Worm (Caenorhabditis elegans) whole organism, young adult: ENCODE data around the gene cyp-14A1.
A peak's percentile ranks its signal among the peaks of the same experiment; 100 is the strongest.

Experiments
- B0035.1 ChIP-seq: sonication (generic microtip); optimal IDR thresholded peaks from 2 replicates; lab custom pipeline; 2016; ENCODE audit warnings: missing genetic modification characterization, mild to moderate bottlenecking, missing compliant biosample characterization, missing genotype, missing genetic modification reagents
- D2030.7 ChIP-seq: fragments of 200-800 bp; sonication (Bioruptor generic); IDR thresholded peaks from 2 replicates; pipeline ENCODE4 v1.3.6; 2022; ENCODE audit warnings: missing genetic modification reagents, missing genetic modification characterization, missing compliant biosample characterization
- F23B12.7 ChIP-seq: sonication (generic microtip); optimal IDR thresholded peaks from 2 replicates; lab custom pipeline; 2017; ENCODE audit warnings: missing genetic modification characterization, mild to moderate bottlenecking, missing compliant biosample characterization, antibody characterized with exemption, moderate library complexity; ENCODE audit not compliant: insufficient read depth
- F33H1.4 ChIP-seq: fragments of 200-800 bp; sonication (Bioruptor generic); IDR thresholded peaks from 2 replicates; pipeline ENCODE4 v1.3.6; 2022; ENCODE audit warnings: missing genetic modification reagents, missing genetic modification characterization, missing compliant biosample characterization
- F39B2.1 ChIP-seq: fragments of 200-800 bp; sonication (Bioruptor generic); IDR thresholded peaks from 2 replicates; pipeline ENCODE4 v1.3.6; 2022; ENCODE audit warnings: missing genetic modification reagents, missing genetic modification characterization, missing compliant biosample characterization
- F49E8.2 ChIP-seq: sonication (generic microtip); optimal IDR thresholded peaks from 3 replicates; lab custom pipeline; 2017; ENCODE audit warnings: missing genetic modification characterization, mild to moderate bottlenecking, missing compliant biosample characterization, antibody characterized with exemption, moderate library complexity; ENCODE audit not compliant: insufficient read depth
- F57A8.1 ChIP-seq: fragments of 200-800 bp; sonication (Bioruptor generic); optimal IDR thresholded peaks from 2 replicates; lab custom pipeline; 2018; ENCODE audit warnings: mild to moderate bottlenecking, missing genetic modification characterization, moderate library complexity, missing compliant biosample characterization
- F57C9.4 ChIP-seq: sonication (generic microtip); optimal IDR thresholded peaks from 2 replicates; lab custom pipeline; 2017; ENCODE audit warnings: mild to moderate bottlenecking, missing genetic modification characterization, missing compliant biosample characterization
- K12H6.12 ChIP-seq: fragments of 200-800 bp; sonication (Bioruptor generic); optimal IDR thresholded peaks from 2 replicates; lab custom pipeline; 2018; ENCODE audit warnings: mild to moderate bottlenecking, missing genetic modification characterization, missing compliant biosample characterization
- T07F8.4 ChIP-seq: sonication (generic microtip); optimal IDR thresholded peaks from 2 replicates; lab custom pipeline; 2016; ENCODE audit warnings: mild to moderate bottlenecking, missing genetic modification characterization, moderate library complexity, missing compliant biosample characterization
- T26A5.8 ChIP-seq: sonication (generic microtip); optimal IDR thresholded peaks from 2 replicates; lab custom pipeline; 2016; ENCODE audit warnings: missing genetic modification characterization, missing compliant biosample characterization
- Y53G8AR.9 ChIP-seq: fragments of 200-800 bp; sonication (Bioruptor generic); conservative IDR thresholded peaks from 2 replicates; pipeline ENCODE4 v1.3.6; 2022; ENCODE audit warnings: missing genetic modification reagents, missing genetic modification characterization, missing compliant biosample characterization
- ZK185.1 ChIP-seq: sonication (generic microtip); optimal IDR thresholded peaks from 2 replicates; lab custom pipeline; 2016; ENCODE audit warnings: mild to moderate bottlenecking, missing genetic modification characterization, missing compliant biosample characterization; ENCODE audit not compliant: poor library complexity, severe bottlenecking
- akir-1 ChIP-seq: fragments of 200-800 bp; sonication (Bioruptor generic); optimal IDR thresholded peaks from 2 replicates; lab custom pipeline; 2018; ENCODE audit warnings: mild to moderate bottlenecking, missing genetic modification characterization, moderate library complexity, missing compliant biosample characterization
- ama-1 ChIP-seq, 3 experiments: fragments of 150-350 bp in 1 of 3; sonication (generic microtip) in 2 of 3; optimal IDR thresholded peaks; 2 replicates each; lab custom pipeline; 2014 to 2018; ENCODE audit warnings: missing biosample characterization in 2 of 3, missing genetic modification characterization in 2 of 3, missing genetic modification reagents in 2 of 3
- aptf-2 ChIP-seq: fragments of 200-800 bp; sonication (Bioruptor generic); conservative IDR thresholded peaks from 2 replicates; pipeline ENCODE4 v1.3.6; 2022; ENCODE audit warnings: missing genetic modification reagents, missing genetic modification characterization, missing compliant biosample characterization
- atf-7 ChIP-seq: sonication (generic microtip); optimal IDR thresholded peaks from 2 replicates; lab custom pipeline; 2017; ENCODE audit warnings: mild to moderate bottlenecking, missing genetic modification characterization, missing compliant biosample characterization
- attf-3 ChIP-seq: fragments of 200-800 bp; sonication (Bioruptor generic); conservative IDR thresholded peaks from 2 replicates; pipeline ENCODE4 v1.3.6; 2022; ENCODE audit warnings: missing genetic modification reagents, missing genetic modification characterization, missing compliant biosample characterization
- attf-6 ChIP-seq: fragments of 200-800 bp; sonication (Bioruptor generic); IDR thresholded peaks from 2 replicates; pipeline ENCODE4 v1.3.6; 2022; ENCODE audit warnings: missing genetic modification reagents, missing genetic modification characterization, missing compliant biosample characterization
- bed-1 ChIP-seq: fragments of 200-800 bp; sonication (Bioruptor generic); IDR thresholded peaks from 2 replicates; pipeline ENCODE4 v1.3.6; 2022; ENCODE audit warnings: missing genetic modification reagents, missing genetic modification characterization, missing compliant biosample characterization
- chd-7 ChIP-seq: sonication (generic microtip); optimal IDR thresholded peaks from 2 replicates; lab custom pipeline; 2016; ENCODE audit warnings: mild to moderate bottlenecking, missing genetic modification characterization, moderate library complexity, missing compliant biosample characterization
- egrh-3 ChIP-seq: fragments of 200-800 bp; sonication (Bioruptor generic); IDR thresholded peaks from 2 replicates; pipeline ENCODE4 v1.3.6; 2022; ENCODE audit warnings: missing genetic modification reagents, missing genetic modification characterization, missing compliant biosample characterization
- ets-4 ChIP-seq: fragments of 200-800 bp; sonication (Bioruptor generic); optimal IDR thresholded peaks from 2 replicates; lab custom pipeline; 2018; ENCODE audit warnings: mild to moderate bottlenecking, missing genetic modification characterization, missing compliant biosample characterization
- him-1 ChIP-seq: sonication (generic microtip); optimal IDR thresholded peaks from 2 replicates; lab custom pipeline; 2016; ENCODE audit warnings: missing genotype, missing genetic modification reagents, missing genetic modification characterization, missing compliant biosample characterization
- hlh-26 ChIP-seq: fragments of 200-800 bp; sonication (Bioruptor generic); conservative IDR thresholded peaks from 2 replicates; pipeline ENCODE4 v1.3.6; 2022; ENCODE audit warnings: missing genetic modification reagents, missing genetic modification characterization, missing compliant biosample characterization
- hmg-1.2 ChIP-seq: fragments of 200-800 bp; sonication (Bioruptor generic); IDR thresholded peaks from 2 replicates; pipeline ENCODE4 v1.3.6; 2022; ENCODE audit warnings: missing genetic modification reagents, missing genetic modification characterization, missing compliant biosample characterization
- hrde-1 ChIP-seq: sonication (generic microtip); optimal IDR thresholded peaks from 2 replicates; lab custom pipeline; 2016; ENCODE audit warnings: missing genetic modification characterization, mild to moderate bottlenecking, missing compliant biosample characterization, moderate library complexity, missing genotype, missing genetic modification reagents, borderline replicate concordance
- hsf-1 ChIP-seq: fragments of 200-800 bp; sonication (Bioruptor generic); IDR thresholded peaks from 2 replicates; pipeline ENCODE4 v1.3.6; 2022; ENCODE audit warnings: missing genetic modification reagents, missing genetic modification characterization, missing compliant biosample characterization
- let-607 ChIP-seq, 2 experiments: fragments of 200-800 bp in 1 of 2; sonication (Bioruptor generic) in 1 of 2; sonication (generic microtip) in 1 of 2; optimal IDR thresholded peaks; 2 replicates each; lab custom pipeline; 2016 to 2018; ENCODE audit warnings: mild to moderate bottlenecking in 2 of 2, missing compliant biosample characterization in 2 of 2, missing genetic modification characterization in 2 of 2, moderate library complexity in 2 of 2, missing genotype in 1 of 2
- lin-35 ChIP-seq, 3 experiments: fragments of 150-350 bp in 2 of 3; sonication (generic microtip) in 1 of 3; optimal IDR thresholded peaks; 2 replicates each; lab custom pipeline; 2014 to 2018; ENCODE audit warnings: missing biosample characterization in 3 of 3, missing genetic modification characterization in 3 of 3, missing genetic modification reagents in 3 of 3
- lin-40 ChIP-seq: sonication (generic microtip); optimal IDR thresholded peaks from 2 replicates; lab custom pipeline; 2016; ENCODE audit warnings: missing genetic modification characterization, mild to moderate bottlenecking, missing compliant biosample characterization, missing genotype, missing genetic modification reagents
- lir-1 ChIP-seq: fragments of 200-800 bp; sonication (Bioruptor generic); conservative IDR thresholded peaks from 2 replicates; pipeline ENCODE4 v1.3.6; 2022; ENCODE audit warnings: missing genetic modification reagents, missing genetic modification characterization, missing compliant biosample characterization
- lsy-27 ChIP-seq: sonication (generic microtip); optimal IDR thresholded peaks from 2 replicates; lab custom pipeline; 2017; ENCODE audit warnings: missing genetic modification characterization, mild to moderate bottlenecking, missing compliant biosample characterization, antibody characterized with exemption, missing genotype, borderline replicate concordance; ENCODE audit not compliant: insufficient read depth
- madf-3 ChIP-seq: fragments of 200-800 bp; sonication (Bioruptor generic); IDR thresholded peaks from 2 replicates; pipeline ENCODE4 v1.3.6; 2022; ENCODE audit warnings: missing genetic modification reagents, missing genetic modification characterization, missing compliant biosample characterization
- madf-6 ChIP-seq: fragments of 200-800 bp; sonication (Bioruptor generic); IDR thresholded peaks from 2 replicates; pipeline ENCODE4 v1.3.6; 2022; ENCODE audit warnings: missing genetic modification reagents, missing genetic modification characterization, missing compliant biosample characterization
- pbrm-1 ChIP-seq: fragments of 200-800 bp; sonication (Bioruptor generic); IDR thresholded peaks from 2 replicates; pipeline ENCODE4 v1.3.6; 2022; ENCODE audit warnings: missing genetic modification reagents, missing genetic modification characterization, missing compliant biosample characterization
- pha-4 ChIP-seq: fragments of 150-350 bp; sonication (generic microtip); optimal IDR thresholded peaks from 2 replicates; lab custom pipeline; 2014; ENCODE audit warnings: missing biosample characterization, missing genetic modification reagents, missing genetic modification characterization
- snpc-1.1 ChIP-seq: sonication (generic microtip); optimal IDR thresholded peaks from 2 replicates; lab custom pipeline; 2017; ENCODE audit warnings: missing genetic modification characterization, mild to moderate bottlenecking, missing compliant biosample characterization, antibody characterized with exemption, moderate library complexity, missing genotype, missing genetic modification reagents; ENCODE audit not compliant: insufficient read depth
- snpc-1.3 ChIP-seq: sonication (generic microtip); optimal IDR thresholded peaks from 2 replicates; lab custom pipeline; 2017; ENCODE audit warnings: missing genetic modification characterization, mild to moderate bottlenecking, missing compliant biosample characterization, antibody characterized with exemption, moderate library complexity, missing genotype, missing genetic modification reagents; ENCODE audit not compliant: insufficient read depth
- tbp1 ChIP-seq: fragments of 200-800 bp; sonication (Bioruptor generic); optimal IDR thresholded peaks from 2 replicates; lab custom pipeline; 2018; ENCODE audit warnings: mild to moderate bottlenecking, missing genetic modification characterization, missing compliant biosample characterization
- tlf-1 ChIP-seq: fragments of 200-800 bp; sonication (Bioruptor generic); optimal IDR thresholded peaks from 2 replicates; lab custom pipeline; 2018; ENCODE audit warnings: mild to moderate bottlenecking, missing genetic modification characterization, missing compliant biosample characterization
- xnd-1 ChIP-seq: sonication (generic microtip); optimal IDR thresholded peaks from 2 replicates; lab custom pipeline; 2016; ENCODE audit warnings: missing genotype, missing genetic modification reagents, missing genetic modification characterization, missing compliant biosample characterization
- zfh-2 ChIP-seq: fragments of 200-800 bp; sonication (Bioruptor generic); conservative IDR thresholded peaks from 2 replicates; pipeline ENCODE4 v1.3.6; 2022; ENCODE audit warnings: missing genetic modification reagents, missing genetic modification characterization, missing compliant biosample characterization
- ztf-18 ChIP-seq: sonication (generic microtip); optimal IDR thresholded peaks from 2 replicates; lab custom pipeline; 2016; ENCODE audit warnings: missing genotype, mild to moderate bottlenecking, missing genetic modification characterization, missing compliant biosample characterization
- ztf-26 ChIP-seq: sonication (generic microtip); optimal IDR thresholded peaks from 2 replicates; lab custom pipeline; 2017; ENCODE audit warnings: missing genetic modification characterization, missing compliant biosample characterization

The cyp-14A1 gene

ce11 chrX:13306869-13307446 is 39.8 kb upstream of the cyp-14A1 start (continued):
- TF ChIP-seq K12H6.12 (tag; lab: Kevin White, UChicago) (peak; percentile 85), ets-4 (GFP tag; lab: Kevin White, UChicago) (peak; percentile 63), bed-1 (0 out of 2 replicates have a peak, but pooled peaks have one; percentile 66), D2030.7 (GFP tag; lab: Robert Waterston, UW) (peak; percentile 90), lir-1 (no peak), Y53G8AR.9 (GFP tag; lab: Robert Waterston, UW) (no peak; the same call in 1 of the 2 replicates), tlf-1 (GFP tag; lab: Kevin White, UChicago) (peak; percentile 62), F23B12.7 (tag; lab: Kevin White, UChicago) (peak; percentile 91), T26A5.8 (tag; lab: Kevin White, UChicago) (peak; percentile 73), tbp1 (GFP tag; lab: Kevin White, UChicago) (peak; percentile 99), atf-7 (peak; percentile 83), chd-7 (tag; lab: Kevin White, UChicago) (peak; percentile 91), hmg-1.2 (peak; percentile 87), madf-6 (GFP tag; lab: Robert Waterston, UW) (no peak; the same call in 1 of the 2 replicates), pbrm-1 (GFP tag; lab: Robert Waterston, UW) (peak; percentile 89), lin-40 (no peak), aptf-2 (no peak), hrde-1 (peak; percentile 90), ZK185.1 (tag; lab: Kevin White, UChicago) (peak; percentile 94), pha-4 (tag; lab: Kevin White, UChicago) (no peak), xnd-1 (tag; lab: Kevin White, UChicago) (no peak), attf-3 (GFP tag; lab: Robert Waterston, UW) (peak; percentile 61; the same call in 1 of the 2 replicates), F57C9.4 (tag; lab: Kevin White, UChicago) (peak; percentile 35), hsf-1 (GFP tag; lab: Robert Waterston, UW) (no peak), hlh-26 (GFP tag; lab: Robert Waterston, UW) (0 out of 2 replicates have a peak, but pooled peaks have one; percentile 33), madf-3 (GFP tag; lab: Robert Waterston, UW) (no peak; the same call in 1 of the 2 replicates), F49E8.2 (tag; lab: Kevin White, UChicago) (no peak), ama-1 (optimal IDR thresholded peaks at IDR 0.05; lab: Kevin White, UChicago) (no peak), ama-1 (GFP tag; optimal IDR thresholded peaks at IDR 0.05; lab: Kevin White, UChicago) (peak in 1 of 2 experiments; percentile 91), B0035.1 (tag; lab: Kevin White, UChicago) (peak; percentile 89), akir-1 (no peak), F57A8.1 (GFP tag; lab: Kevin White, UChicago) (peak; percentile 82), snpc-1.3 (peak; percentile 91), T07F8.4 (tag; lab: Kevin White, UChicago) (peak; percentile 89), lin-35 (GFP tag; optimal IDR thresholded peaks at IDR 0.05; lab: Kevin White, UChicago) (peak in 2 of 3 experiments; percentile 1 to 83), F33H1.4 (GFP tag; lab: Robert Waterston, UW) (no peak), him-1 (tag; lab: Kevin White, UChicago) (peak; percentile 89), zfh-2 (GFP tag; lab: Robert Waterston, UW) (no peak), attf-6 (GFP tag; lab: Robert Waterston, UW) (peak; percentile 65), F39B2.1 (no peak), let-607 (tag; optimal IDR thresholded peaks at IDR 0.05; lab: Kevin White, UChicago) (peak; percentile 56 to 71), lsy-27 (tag; lab: Kevin White, UChicago) (peak; percentile 76), egrh-3 (peak; percentile 31; the same call in 1 of the 2 replicates), snpc-1.1 (tag; lab: Kevin White, UChicago) (peak; percentile 81), ztf-18 (tag; lab: Kevin White, UChicago) (peak; percentile 77), ztf-26 (peak; percentile 81)
